Fruit fly (Drosophila melanogaster) whole organism, embryonic: ENCODE results near the gene Nep7.

Source experiments
- Blimp-1 ChIP-seq: fragments of 200-800 bp; sonication (Bioruptor generic); optimal IDR thresholded peaks from 3 replicates; lab custom pipeline; 2018; ENCODE audit warnings: missing biosample characterization, missing genetic modification characterization, mild to moderate bottlenecking, moderate library complexity, missing genetic modification reagents
- Bteb2 ChIP-seq: fragments of 200-800 bp; sonication (Bioruptor generic); optimal IDR thresholded peaks from 2 replicates; lab custom pipeline; 2016; ENCODE audit warnings: missing biosample characterization, missing genetic modification characterization
- CG11247 ChIP-seq: fragments of 200-800 bp; sonication (Bioruptor generic); IDR thresholded peaks from 2 replicates; pipeline ENCODE4 v1.3.6; 2022; ENCODE audit warnings: missing biosample characterization, missing genetic modification characterization
- CG11456 ChIP-seq: fragments of 200-800 bp; sonication (Bioruptor generic); IDR thresholded peaks from 3 replicates; pipeline ENCODE4 v1.3.6; 2022; ENCODE audit warnings: missing biosample characterization, missing genetic modification characterization
- CG12071 ChIP-seq: fragments of 200-800 bp; sonication (Bioruptor generic); optimal IDR thresholded peaks from 3 replicates; lab custom pipeline; 2018; ENCODE audit warnings: missing biosample characterization, mild to moderate bottlenecking, missing genetic modification characterization
- CG13123 ChIP-seq: fragments of 200-800 bp; sonication (Bioruptor generic); optimal IDR thresholded peaks from 2 replicates; lab custom pipeline; 2016; ENCODE audit warnings: missing biosample characterization, missing genetic modification characterization
- CG13287 ChIP-seq: fragments of 200-800 bp; sonication (Bioruptor generic); IDR thresholded peaks from 2 replicates; pipeline ENCODE4 v1.3.6; 2022; ENCODE audit warnings: missing biosample characterization, missing genetic modification characterization; ENCODE audit not compliant: partially characterized antibody
- CG17612 ChIP-seq: fragments of 200-800 bp; sonication (Bioruptor generic); IDR thresholded peaks from 2 replicates; pipeline ENCODE4 v1.3.6; 2022; ENCODE audit warnings: missing biosample characterization, missing genetic modification characterization
- CG17829 ChIP-seq: fragments of 200-800 bp; optimal IDR thresholded peaks from 2 replicates; lab custom pipeline; 2019; ENCODE audit warnings: missing biosample characterization, mild to moderate bottlenecking, missing genetic modification characterization, moderate library complexity
- CG2116 ChIP-seq: fragments of 200-800 bp; sonication (Bioruptor generic); optimal IDR thresholded peaks from 3 replicates; lab custom pipeline; 2018; ENCODE audit warnings: missing biosample characterization, mild to moderate bottlenecking, missing genetic modification characterization
- CG2678 ChIP-seq: fragments of 200-800 bp; sonication (Bioruptor generic); optimal IDR thresholded peaks from 3 replicates; lab custom pipeline; 2019; ENCODE audit warnings: missing biosample characterization, mild to moderate bottlenecking, missing genetic modification characterization, moderate library complexity
- CG2712 ChIP-seq: fragments of 200-800 bp; optimal IDR thresholded peaks from 3 replicates; lab custom pipeline; 2019; ENCODE audit warnings: missing biosample characterization, mild to moderate bottlenecking, missing genetic modification characterization, moderate library complexity
- CG31388 ChIP-seq: fragments of 200-800 bp; sonication (Bioruptor generic); optimal IDR thresholded peaks from 2 replicates; lab custom pipeline; 2016; ENCODE audit warnings: missing biosample characterization, missing genetic modification characterization
- CG31441 ChIP-seq: fragments of 200-800 bp; sonication (Bioruptor generic); IDR thresholded peaks from 2 replicates; pipeline ENCODE4 v1.3.6; 2022; ENCODE audit warnings: missing biosample characterization, missing genetic modification characterization
- CG4360 ChIP-seq: fragments of 200-800 bp; sonication (Bioruptor generic); IDR thresholded peaks from 2 replicates; pipeline ENCODE4 v1.3.6; 2022; ENCODE audit warnings: missing biosample characterization, missing genetic modification characterization
- CG7786 ChIP-seq: fragments of 200-800 bp; sonication (Bioruptor generic); optimal IDR thresholded peaks from 2 replicates; lab custom pipeline; 2016; ENCODE audit warnings: missing biosample characterization, missing genetic modification characterization
- CG8281 ChIP-seq: fragments of 200-800 bp; sonication (Bioruptor generic); optimal IDR thresholded peaks from 2 replicates; lab custom pipeline; 2018; ENCODE audit warnings: missing biosample characterization, mild to moderate bottlenecking, missing genetic modification characterization, moderate library complexity
- CG8388 ChIP-seq: fragments of 200-800 bp; sonication (Bioruptor generic); optimal IDR thresholded peaks from 2 replicates; lab custom pipeline; 2019; ENCODE audit warnings: missing biosample characterization, mild to moderate bottlenecking, missing genetic modification characterization, moderate library complexity
- CG9817 ChIP-seq: fragments of 200-800 bp; sonication (Bioruptor generic); optimal IDR thresholded peaks from 2 replicates; lab custom pipeline; 2018; ENCODE audit warnings: missing biosample characterization, mild to moderate bottlenecking, missing genetic modification characterization, moderate library complexity
- CHES-1-like ChIP-seq: fragments of 200-800 bp; sonication (Bioruptor generic); optimal IDR thresholded peaks from 2 replicates; lab custom pipeline; 2016; ENCODE audit warnings: missing biosample characterization, missing genetic modification characterization
- Dll ChIP-seq: fragments of 200-800 bp; sonication (Bioruptor generic); IDR thresholded peaks from 4 replicates; pipeline ENCODE4 v1.3.6; 2022; ENCODE audit warnings: missing biosample characterization, missing genetic modification characterization; ENCODE audit not compliant: partially characterized antibody
- E2f2 ChIP-seq: fragments of 200-800 bp; sonication (Bioruptor generic); IDR thresholded peaks from 2 replicates; pipeline ENCODE4 v1.3.6; 2022; ENCODE audit warnings: missing biosample characterization, missing genetic modification characterization
- Fer3 ChIP-seq: fragments of 200-800 bp; sonication (Bioruptor generic); optimal IDR thresholded peaks from 2 replicates; lab custom pipeline; 2018; ENCODE audit warnings: missing biosample characterization, mild to moderate bottlenecking, missing genetic modification characterization, moderate library complexity
- HLH54F ChIP-seq: fragments of 200-800 bp; sonication (Bioruptor generic); optimal IDR thresholded peaks from 3 replicates; lab custom pipeline; 2016; ENCODE audit warnings: missing biosample characterization, missing genetic modification characterization
- HLHmδ ChIP-seq: fragments of 200-800 bp; sonication (Bioruptor generic); optimal IDR thresholded peaks from 2 replicates; lab custom pipeline; 2018; ENCODE audit warnings: missing biosample characterization, mild to moderate bottlenecking, missing genetic modification characterization, moderate library complexity
- MBD-R2 ChIP-seq: fragments of 200-800 bp; sonication (Bioruptor generic); IDR thresholded peaks from 2 replicates; pipeline ENCODE4 v1.3.6; 2022; ENCODE audit warnings: missing biosample characterization, missing genetic modification characterization
- Mad ChIP-seq: fragments of 200-800 bp; sonication (Bioruptor generic); optimal IDR thresholded peaks from 2 replicates; lab custom pipeline; 2016; ENCODE audit warnings: missing biosample characterization, missing genetic modification characterization
- Max ChIP-seq: fragments of 200-800 bp; sonication (Bioruptor generic); optimal IDR thresholded peaks from 2 replicates; lab custom pipeline; 2016; ENCODE audit warnings: missing biosample characterization, mild to moderate bottlenecking, missing genetic modification characterization
- Nf-YC ChIP-seq: fragments of 200-800 bp; optimal IDR thresholded peaks from 3 replicates; lab custom pipeline; 2019; ENCODE audit warnings: missing biosample characterization, mild to moderate bottlenecking, missing genetic modification characterization, moderate library complexity
- Ptx1 ChIP-seq: fragments of 200-800 bp; sonication (Bioruptor generic); IDR thresholded peaks from 2 replicates; pipeline ENCODE4 v1.3.6; 2022; ENCODE audit warnings: missing biosample characterization, missing genetic modification characterization
- Rfx ChIP-seq: fragments of 200-800 bp; sonication (Bioruptor generic); IDR thresholded peaks from 2 replicates; pipeline ENCODE4 v1.3.6; 2022; ENCODE audit warnings: missing biosample characterization, missing genetic modification characterization
- Scr ChIP-seq: fragments of 200-800 bp; sonication (Bioruptor generic); IDR thresholded peaks from 2 replicates; pipeline ENCODE4 v1.3.6; 2022; ENCODE audit warnings: missing biosample characterization, missing genetic modification characterization; ENCODE audit not compliant: partially characterized antibody
- Ssrp ChIP-seq: fragments of 200-800 bp; sonication (Bioruptor generic); optimal IDR thresholded peaks from 2 replicates; lab custom pipeline; 2018; ENCODE audit warnings: missing biosample characterization, mild to moderate bottlenecking, missing genetic modification characterization, moderate library complexity
- Taf1 ChIP-seq: fragments of 200-800 bp; sonication (Bioruptor generic); IDR thresholded peaks from 2 replicates; pipeline ENCODE4 v1.3.6; 2022; ENCODE audit warnings: missing biosample characterization, missing genetic modification characterization
- YL-1 ChIP-seq: fragments of 200-800 bp; sonication (Bioruptor generic); optimal IDR thresholded peaks from 3 replicates; lab custom pipeline; 2017; ENCODE audit warnings: missing biosample characterization, mild to moderate bottlenecking, missing genetic modification characterization
- chm ChIP-seq: fragments of 200-800 bp; sonication (Bioruptor generic); IDR thresholded peaks from 2 replicates; pipeline ENCODE4 v1.3.6; 2022; ENCODE audit warnings: missing biosample characterization, missing genetic modification characterization
- crc ChIP-seq: fragments of 200-800 bp; sonication (Bioruptor generic); optimal IDR thresholded peaks from 2 replicates; lab custom pipeline; 2016; ENCODE audit warnings: missing biosample characterization, missing genetic modification characterization
- disco-r ChIP-seq: fragments of 200-800 bp; sonication (Bioruptor generic); optimal IDR thresholded peaks from 2 replicates; lab custom pipeline; 2016; ENCODE audit warnings: missing biosample characterization, missing genetic modification characterization
- fru ChIP-seq: fragments of >200 bp; optimal IDR thresholded peaks from 2 replicates; lab custom pipeline; 2017
- gcm2 ChIP-seq: fragments of 200-800 bp; sonication (Bioruptor generic); optimal IDR thresholded peaks from 2 replicates; lab custom pipeline; 2016; ENCODE audit warnings: missing biosample characterization, missing genetic modification characterization
- ham ChIP-seq: fragments of 200-800 bp; sonication (Bioruptor generic); IDR thresholded peaks from 2 replicates; pipeline ENCODE4 v1.3.6; 2022; ENCODE audit warnings: missing biosample characterization, missing genetic modification characterization
- hbn ChIP-seq: fragments of 200-800 bp; sonication (Bioruptor generic); IDR thresholded peaks from 2 replicates; pipeline ENCODE4 v1.3.6; 2022; ENCODE audit warnings: missing biosample characterization, missing genetic modification characterization; ENCODE audit not compliant: partially characterized antibody
- hth ChIP-seq: fragments of >200 bp; optimal IDR thresholded peaks from 2 replicates; lab custom pipeline; 2017; ENCODE audit warnings: inconsistent platforms
- ken ChIP-seq: fragments of 200-800 bp; sonication (Bioruptor generic); IDR thresholded peaks from 3 replicates; pipeline ENCODE4 v1.3.6; 2022; ENCODE audit warnings: missing biosample characterization, missing genetic modification characterization
- mirr ChIP-seq: fragments of 200-800 bp; sonication (Bioruptor generic); optimal IDR thresholded peaks from 3 replicates; lab custom pipeline; 2018; ENCODE audit warnings: missing biosample characterization, mild to moderate bottlenecking, missing genetic modification characterization
- nerfin-2 ChIP-seq: fragments of 200-800 bp; sonication (Bioruptor generic); IDR thresholded peaks from 2 replicates; pipeline ENCODE4 v1.3.6; 2022; ENCODE audit warnings: missing biosample characterization, missing genetic modification characterization; ENCODE audit not compliant: partially characterized antibody
- org-1 ChIP-seq: fragments of 200-800 bp; sonication (Bioruptor generic); optimal IDR thresholded peaks from 2 replicates; lab custom pipeline; 2017; ENCODE audit warnings: missing biosample characterization, missing genetic modification characterization
- pb ChIP-seq: fragments of 200-800 bp; sonication (Bioruptor generic); optimal IDR thresholded peaks from 3 replicates; lab custom pipeline; 2016; ENCODE audit warnings: missing biosample characterization, missing genetic modification characterization
- pum ChIP-seq: fragments of 200-800 bp; sonication (Bioruptor generic); optimal IDR thresholded peaks from 2 replicates; lab custom pipeline; 2016; ENCODE audit warnings: missing biosample characterization, missing genetic modification characterization
- schlank ChIP-seq: fragments of 200-800 bp; sonication (Bioruptor generic); optimal IDR thresholded peaks from 2 replicates; lab custom pipeline; 2018; ENCODE audit warnings: missing biosample characterization, mild to moderate bottlenecking, missing genetic modification characterization
- sd ChIP-seq: fragments of 200-800 bp; sonication (Bioruptor generic); optimal IDR thresholded peaks from 3 replicates; lab custom pipeline; 2018; ENCODE audit warnings: missing biosample characterization, mild to moderate bottlenecking, missing genetic modification characterization, moderate library complexity
- sima ChIP-seq: fragments of 200-800 bp; sonication (Bioruptor generic); optimal IDR thresholded peaks from 2 replicates; lab custom pipeline; 2016; ENCODE audit warnings: missing biosample characterization, missing genetic modification characterization
- tx ChIP-seq: fragments of 200-800 bp; sonication (Bioruptor generic); optimal IDR thresholded peaks from 2 replicates; lab custom pipeline; 2016; ENCODE audit warnings: missing biosample characterization, missing genetic modification characterization
- zen ChIP-seq: fragments of 200-800 bp; sonication (Bioruptor generic); optimal IDR thresholded peaks from 3 replicates; lab custom pipeline; 2018; ENCODE audit warnings: missing biosample characterization, mild to moderate bottlenecking, missing genetic modification characterization, moderate library complexity

Gene Nep7

DNA sequence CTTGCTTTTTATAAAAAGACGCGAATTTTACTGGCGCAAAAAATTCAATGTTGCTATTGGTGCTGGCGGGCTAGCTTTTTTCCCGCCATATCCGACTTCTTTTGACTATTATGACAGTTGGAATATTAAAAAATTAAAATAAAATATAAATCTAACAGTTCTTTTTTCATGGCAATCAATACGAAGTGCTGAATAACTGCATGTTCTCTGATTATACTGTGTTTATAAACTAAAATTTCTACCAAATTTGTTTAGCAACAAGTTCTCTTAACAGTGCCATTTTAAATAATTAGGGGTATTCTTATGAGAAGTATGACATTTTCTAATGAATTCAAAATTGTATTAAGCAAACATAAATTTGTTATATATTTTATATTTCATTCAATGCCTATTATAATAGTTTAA is 35.3 kb upstream of the Nep7 start, which contains the start of gene Boh1 (continued):
- TF ChIP-seq Ssrp (no peak), Ptx1 (GFP tag; lab: Robert Waterston, UW) (no peak), CG7786 (GFP tag; lab: Kevin White, UChicago) (no peak), Fer3 (tag; lab: Kevin White, UChicago) (peak; percentile 17), ham (GFP tag; lab: Robert Waterston, UW) (no peak), fru (no peak), mirr (GFP tag; lab: Kevin White, UChicago) (no peak), ken (no peak), pb (GFP tag; lab: Kevin White, UChicago) (no peak), sima (GFP tag; lab: Kevin White, UChicago) (no peak), CG17612 (GFP tag; lab: Robert Waterston, UW) (no peak), zen (tag; lab: Kevin White, UChicago) (peak; percentile 3), Rfx (0 out of 2 replicates have a peak, but pooled peaks have one; percentile 13), hbn (GFP tag; lab: Robert Waterston, UW) (no peak), gcm2 (GFP tag; lab: Kevin White, UChicago) (no peak), CG8388 (GFP tag; lab: Kevin White, UChicago) (peak; percentile 24), schlank (no peak), CG13287 (GFP tag; lab: Robert Waterston, UW) (no peak; the same call in 1 of the 2 replicates), org-1 (GFP tag; lab: Kevin White, UChicago) (no peak), Dll (GFP tag; lab: Robert Waterston, UW) (no peak), CG9817 (tag; lab: Kevin White, UChicago) (peak; percentile 2), Taf1 (GFP tag; lab: Robert Waterston, UW) (no peak), pum (GFP tag; lab: Kevin White, UChicago) (no peak), hth (no peak), CG31388 (no peak), CG11247 (no peak), chm (GFP tag; lab: Robert Waterston, UW) (no peak), nerfin-2 (no peak), crc (GFP tag; lab: Kevin White, UChicago) (no peak), CG8281 (tag; lab: Kevin White, UChicago) (no peak), Max (GFP tag; lab: Kevin White, UChicago) (no peak), disco-r (GFP tag; lab: Kevin White, UChicago) (no peak), HLHmδ (GFP tag; lab: Kevin White, UChicago) (no peak), CHES-1-like (GFP tag; lab: Kevin White, UChicago) (no peak), Blimp-1 (peak; percentile 13), Bteb2 (GFP tag; lab: Kevin White, UChicago) (no peak), HLH54F (GFP tag; lab: Kevin White, UChicago) (no peak), CG11456 (GFP tag; lab: Robert Waterston, UW) (no peak), CG4360 (GFP tag; lab: Robert Waterston, UW) (no peak), CG13123 (GFP tag; lab: Kevin White, UChicago) (no peak)

DNA sequence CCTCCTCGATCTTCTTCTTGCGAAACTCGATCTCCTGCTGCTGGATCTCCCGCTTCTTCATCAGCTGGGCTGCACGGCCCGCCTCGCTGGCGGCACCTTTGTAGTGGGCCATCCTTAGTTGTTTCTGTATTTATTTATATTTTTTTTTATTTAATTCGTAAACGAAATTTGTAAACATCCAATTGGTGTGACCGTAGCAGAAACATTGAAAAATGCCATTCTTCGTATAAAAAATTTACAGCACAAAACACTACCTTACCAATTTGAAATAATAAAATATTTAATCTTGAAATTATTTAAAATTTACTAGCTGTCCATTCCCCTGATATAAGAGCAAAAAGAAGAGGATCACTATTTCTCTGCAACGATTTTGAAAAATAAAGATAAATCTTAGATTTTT is 33.8 kb upstream of the Nep7 start, which contains the start of gene CG12259:
CG12259 (minus strand) TSS at position 207 of the 400 bp plus-strand sequence.
- peak; percentile 12 for TF ChIP-seq Nf-YC
- 0 out of 2 replicates have a peak, but pooled peaks have one; percentile 21 for TF ChIP-seq E2f2 (GFP tag; lab: Robert Waterston, UW)
- no peak for TF ChIP-seq CG12071 (GFP tag; lab: Kevin White, UChicago)
- TF ChIP-seq CG2712 (tag; lab: Kevin White, UChicago), result peak; percentile 23
- peak; percentile 13 for TF ChIP-seq YL-1 (GFP tag; lab: Kevin White, UChicago)
- TF ChIP-seq sd (tag; lab: Kevin White, UChicago), result no peak
- TF ChIP-seq Scr (GFP tag; lab: Robert Waterston, UW), result no peak
- TF ChIP-seq CG17829 (tag; lab: Kevin White, UChicago), result peak; percentile 14
- peak; percentile 59 for TF ChIP-seq MBD-R2 (GFP tag; lab: Robert Waterston, UW)
- TF ChIP-seq tx, result no peak
- TF ChIP-seq Mad, result no peak
- no peak for TF ChIP-seq CG31441
- TF ChIP-seq CG2116, result peak; percentile 14
- TF ChIP-seq CG11247, result no peak
- no peak for TF ChIP-seq Ssrp
- peak; percentile 34 for TF ChIP-seq CG2678 (tag; lab: Kevin White, UChicago)
